Worm (Caenorhabditis elegans): ENCODE results near the gene col-127.

Gene col-127

DNA sequence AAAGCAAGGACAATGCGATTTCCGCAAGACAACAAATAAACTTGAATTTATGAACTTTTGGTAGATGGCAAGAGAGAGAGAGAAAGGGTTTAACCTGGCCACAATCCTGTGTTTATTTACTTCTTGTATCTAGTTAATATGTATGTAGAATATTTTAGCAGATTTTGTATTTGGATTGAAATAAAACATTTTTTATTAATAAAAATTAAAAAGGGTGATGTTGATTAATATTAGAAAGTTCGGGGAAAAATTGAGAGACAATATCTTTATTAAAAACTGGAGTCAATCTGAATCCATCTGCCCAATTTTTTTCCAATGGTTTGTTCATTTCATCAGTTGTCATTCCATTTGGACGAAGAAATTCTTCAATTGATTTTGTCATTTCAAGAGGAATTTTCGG lies at the start of gene col-127:
col-127 (minus strand) TSS at position 101 of the 400 bp plus-strand sequence.
- TF ChIP-seq him-1 (tag; optimal IDR thresholded peaks at IDR 0.05) (no peak), dao-5 (tag; optimal IDR thresholded peaks at IDR 0.05) (no peak), W03F9.2 (tag; optimal IDR thresholded peaks at IDR 0.05) (no peak)

DNA sequence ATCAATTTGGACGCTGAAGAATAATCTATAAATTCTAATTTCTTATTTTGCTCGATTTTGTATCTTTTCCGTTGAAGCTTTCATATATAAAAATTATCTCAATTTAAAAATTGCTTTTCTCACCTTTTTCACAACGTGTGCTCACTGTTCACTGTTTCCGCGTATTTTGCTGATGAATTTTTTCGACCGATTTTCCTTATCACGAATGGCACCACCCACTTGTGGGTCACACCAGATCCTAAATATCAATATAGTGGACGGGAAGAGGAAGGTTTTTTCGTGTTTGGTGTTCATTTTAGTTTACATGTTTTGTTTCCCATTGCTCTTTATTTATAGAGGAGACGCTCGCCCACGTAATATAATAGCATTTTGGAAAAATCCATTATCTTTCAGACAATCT lies 49.7 kb upstream of the col-127 start:
- TF ChIP-seq W03F9.2 (tag; optimal IDR thresholded peaks at IDR 0.05) (no peak), him-1 (tag; optimal IDR thresholded peaks at IDR 0.05) (no peak), dao-5 (tag; optimal IDR thresholded peaks at IDR 0.05) (no peak)

DNA sequence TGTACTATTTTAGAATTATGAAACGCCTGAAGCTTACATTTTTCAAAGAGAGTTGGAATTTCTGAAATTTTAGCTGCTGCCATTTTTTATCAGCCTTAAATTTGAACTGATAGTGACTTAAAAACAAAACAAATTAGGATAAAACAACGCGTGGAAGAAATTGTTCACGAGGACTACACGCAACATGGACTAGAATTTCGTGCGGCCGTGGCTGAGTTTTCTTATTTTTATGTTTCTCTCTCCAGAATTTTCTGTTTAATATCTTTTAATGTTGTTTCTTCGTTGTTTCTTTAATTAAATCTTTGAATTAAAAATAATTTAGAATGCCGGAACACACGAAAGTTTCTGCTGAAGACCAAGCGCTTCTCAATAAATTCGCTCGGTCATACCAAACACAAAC lies 48.9 kb upstream of the col-127 start, which contains the start of the genes B0035.3, B0035.22 and pfd-4:
B0035.3 (minus strand) TSS at position 114 of the 400 bp plus-strand sequence.
B0035.22 (plus strand) TSS at position 269 of the 400 bp plus-strand sequence.
pfd-4 (plus strand) TSS at position 323 of the 400 bp plus-strand sequence.
- TF ChIP-seq W03F9.2 (tag; optimal IDR thresholded peaks at IDR 0.05) (peak; percentile 81), dao-5 (tag; optimal IDR thresholded peaks at IDR 0.05) (no peak), him-1 (tag; optimal IDR thresholded peaks at IDR 0.05) (no peak)

ce11 chrIV:11313880-11314279 lies 47.9 kb upstream of the col-127 start, which contains the start of gene dnj-2:
Gene dnj-2, minus strand, starts transcription at chrIV:11313980.
- TF ChIP-seq dao-5 (tag; optimal IDR thresholded peaks at IDR 0.05) (no peak), him-1 (tag; optimal IDR thresholded peaks at IDR 0.05) (no peak), W03F9.2 (tag; optimal IDR thresholded peaks at IDR 0.05) (no peak)

ce11 chrIV:11311484-11311883 lies 45.5 kb upstream of the col-127 start:
- no peak for TF ChIP-seq W03F9.2 (tag; optimal IDR thresholded peaks at IDR 0.05)
- TF ChIP-seq dao-5 (tag; optimal IDR thresholded peaks at IDR 0.05): no peak

DNA sequence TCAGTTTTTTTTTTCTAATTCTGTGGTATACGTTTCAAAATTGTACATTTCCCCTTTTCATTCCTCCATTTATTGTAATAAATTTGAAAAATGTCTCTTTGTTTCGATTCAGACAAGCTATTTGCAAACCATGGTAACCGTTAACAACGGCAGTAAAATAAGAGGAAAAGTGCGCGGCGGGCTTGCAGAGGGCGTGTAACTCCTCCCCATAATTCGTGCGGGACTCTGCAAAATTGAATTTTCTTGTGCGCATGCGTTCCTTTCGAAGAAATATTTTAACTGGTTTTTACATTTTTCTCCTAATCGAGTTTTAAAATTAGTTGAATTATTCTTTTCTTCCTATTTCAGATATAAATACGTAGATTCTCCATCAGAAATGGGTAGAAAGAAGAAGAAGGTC lies 44.6 kb upstream of the col-127 start, which contains the start of gene znf-207:
znf-207 (plus strand) TSS at position 349 of the 400 bp plus-strand sequence.
- peak; percentile 49 for TF ChIP-seq W03F9.2 (tag; optimal IDR thresholded peaks at IDR 0.05)
- no peak for TF ChIP-seq him-1 (tag; optimal IDR thresholded peaks at IDR 0.05)

DNA sequence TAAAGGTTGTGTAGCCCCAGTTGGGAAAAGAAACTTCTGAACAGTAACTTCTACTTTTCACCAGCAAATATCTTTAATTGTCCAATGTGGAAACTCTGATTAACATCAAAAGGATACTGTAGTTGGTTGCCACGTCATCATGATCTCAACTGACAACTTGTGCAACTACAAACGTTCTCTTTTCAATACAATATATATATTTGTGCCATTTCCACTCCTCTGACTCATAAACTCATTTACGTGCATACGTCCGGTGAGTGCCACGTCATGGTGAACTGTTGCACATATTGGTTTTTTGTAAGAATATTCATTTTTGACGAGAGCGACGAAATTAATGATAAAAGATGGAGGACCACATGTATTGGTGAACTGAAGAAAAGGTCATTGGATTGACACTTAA lies 41.8 kb upstream of the col-127 start:
- TF ChIP-seq him-1 (tag; optimal IDR thresholded peaks at IDR 0.05) (no peak), dao-5 (tag; optimal IDR thresholded peaks at IDR 0.05) (no peak), W03F9.2 (tag; optimal IDR thresholded peaks at IDR 0.05) (no peak)

- TF ChIP-seq him-1 (tag; optimal IDR thresholded peaks at IDR 0.05) (no peak), W03F9.2 (tag; optimal IDR thresholded peaks at IDR 0.05) (no peak), dao-5 (tag; optimal IDR thresholded peaks at IDR 0.05) (no peak)
Measured at ce11 chrIV:11306548-11306947, 40.6 kb upstream of the col-127 start, which contains the start of gene B0035.13. Gene B0035.13, minus strand, starts transcription at chrIV:11306720.

ce11 chrIV:11304970-11305369 lies 39.0 kb upstream of the col-127 start:
- TF ChIP-seq dao-5 (tag; optimal IDR thresholded peaks at IDR 0.05) (no peak), W03F9.2 (tag; optimal IDR thresholded peaks at IDR 0.05) (no peak), him-1 (tag; optimal IDR thresholded peaks at IDR 0.05) (no peak)

- TF ChIP-seq him-1 (tag; optimal IDR thresholded peaks at IDR 0.05) (no peak), W03F9.2 (tag; optimal IDR thresholded peaks at IDR 0.05) (no peak), dao-5 (tag; optimal IDR thresholded peaks at IDR 0.05) (no peak)
Measured at ce11 chrIV:11298154-11299086, 32.4 kb upstream of the col-127 start, which contains the start of the genes B0035.15 and dnj-1. Gene B0035.15, minus strand, starts transcription at chrIV:11298252. Gene dnj-1, plus strand, starts transcription at chrIV:11299036.

ce11 chrIV:11296787-11297186 lies 30.8 kb upstream of the col-127 start, which contains the start of gene mttu-1:
Gene mttu-1, minus strand, starts transcription at chrIV:11296887.
- no peak for TF ChIP-seq dao-5 (tag; optimal IDR thresholded peaks at IDR 0.05)
- no peak for TF ChIP-seq him-1 (tag; optimal IDR thresholded peaks at IDR 0.05)

ce11 chrIV:11288965-11289364 lies 23.0 kb upstream of the col-127 start:
- TF ChIP-seq dao-5 (tag; optimal IDR thresholded peaks at IDR 0.05) (no peak), W03F9.2 (tag; optimal IDR thresholded peaks at IDR 0.05) (no peak), him-1 (tag; optimal IDR thresholded peaks at IDR 0.05) (no peak)

DNA sequence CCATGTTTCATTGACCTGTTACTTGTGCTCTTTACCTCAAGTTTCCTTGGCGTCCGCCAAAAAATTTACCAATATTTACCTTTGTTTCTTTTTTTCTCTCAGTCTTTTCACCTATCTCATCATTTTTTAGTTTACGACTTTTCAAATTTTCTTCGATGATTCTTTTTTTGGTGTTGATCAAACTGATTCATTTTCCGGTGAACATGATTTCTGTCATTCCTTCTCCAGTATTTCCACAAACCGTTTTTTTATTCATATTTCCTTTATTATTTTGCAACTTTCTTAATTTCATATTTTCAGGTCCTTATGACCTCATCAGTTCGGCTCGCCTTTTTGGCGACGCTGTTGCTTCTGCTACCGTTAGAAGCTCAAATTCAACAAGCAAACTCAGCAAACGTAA lies 21.5 kb upstream of the col-127 start, which contains the start of gene F54D1.6:
F54D1.6 (plus strand) TSS at position 301 of the 400 bp plus-strand sequence.
- TF ChIP-seq dao-5 (tag; optimal IDR thresholded peaks at IDR 0.05) (no peak), him-1 (tag; optimal IDR thresholded peaks at IDR 0.05) (no peak), W03F9.2 (tag; optimal IDR thresholded peaks at IDR 0.05) (no peak)

ce11 chrIV:11286112-11286511 lies 20.1 kb upstream of the col-127 start:
- TF ChIP-seq W03F9.2 (tag; optimal IDR thresholded peaks at IDR 0.05) (no peak), dao-5 (tag; optimal IDR thresholded peaks at IDR 0.05) (no peak), him-1 (tag; optimal IDR thresholded peaks at IDR 0.05) (no peak)

Measured in whole organism, L4/young adult.